Worm (Caenorhabditis elegans) whole organism, L4 larva: ENCODE data around the gene add-2.

Experiments used
- F10B5.3 ChIP-seq: sonication (generic microtip); optimal IDR thresholded peaks from 2 replicates; lab custom pipeline; 2016; ENCODE audit warnings: mild to moderate bottlenecking, missing genetic modification characterization, missing compliant biosample characterization
- F26F4.8 ChIP-seq: fragments of 200-800 bp; sonication (Bioruptor generic); conservative IDR thresholded peaks from 2 replicates; pipeline ENCODE4 v1.3.6; 2022; ENCODE audit warnings: missing genetic modification characterization, missing compliant biosample characterization
- Y48G9A.11 ChIP-seq: fragments of 200-800 bp; sonication (Bioruptor generic); IDR thresholded peaks from 2 replicates; pipeline ENCODE4 v1.3.6; 2022; ENCODE audit warnings: missing genetic modification reagents, missing genetic modification characterization, missing compliant biosample characterization
- ZK337.2 ChIP-seq: fragments of 200-800 bp; sonication (Bioruptor generic); IDR thresholded peaks from 2 replicates; pipeline ENCODE4 v1.3.6; 2022; ENCODE audit warnings: missing genetic modification reagents, missing genetic modification characterization, missing compliant biosample characterization
- aha-1 ChIP-seq: fragments of 150-350 bp; peaks from one replicate; lab custom pipeline; 2014; ENCODE audit warnings: missing biosample characterization, missing genetic modification characterization
- ama-1 ChIP-seq: fragments of 150-350 bp; optimal IDR thresholded peaks from 2 replicates; lab custom pipeline; 2014; ENCODE audit warnings: inconsistent platforms, mixed read lengths
- arid-1 ChIP-seq: fragments of 200-800 bp; sonication (Bioruptor generic); conservative IDR thresholded peaks from 2 replicates; pipeline ENCODE4 v1.3.6; 2022; ENCODE audit warnings: missing genetic modification reagents, missing genetic modification characterization, missing compliant biosample characterization
- ceh-20 ChIP-seq: fragments of 200-800 bp; sonication (Bioruptor generic); IDR thresholded peaks from 2 replicates; pipeline ENCODE4 v1.3.6; 2022; ENCODE audit warnings: missing genetic modification reagents, missing genetic modification characterization, missing compliant biosample characterization
- ceh-28 ChIP-seq: fragments of 150-350 bp; optimal IDR thresholded peaks from 2 replicates; lab custom pipeline; 2014; ENCODE audit warnings: missing biosample characterization, missing genetic modification reagents, missing genetic modification characterization
- ceh-62 ChIP-seq: sonication (generic microtip); optimal IDR thresholded peaks from 2 replicates; lab custom pipeline; 2017; ENCODE audit warnings: missing biosample characterization, missing genetic modification characterization
- ceh-82 ChIP-seq: sonication (generic microtip); optimal IDR thresholded peaks from 2 replicates; lab custom pipeline; 2017; ENCODE audit warnings: missing biosample characterization, missing genetic modification characterization
- ces-1 ChIP-seq: fragments of 150-350 bp; sonication (generic microtip); optimal IDR thresholded peaks from 4 replicates; lab custom pipeline; 2014; ENCODE audit warnings: missing biosample characterization, missing genetic modification reagents, missing genetic modification characterization
- daf-19 ChIP-seq: fragments of 200-800 bp; sonication (Bioruptor generic); conservative IDR thresholded peaks from 2 replicates; pipeline ENCODE4 v1.3.6; 2022; ENCODE audit warnings: missing genetic modification characterization, missing compliant biosample characterization
- daf-8 ChIP-seq: fragments of 200-800 bp; sonication (Bioruptor generic); IDR thresholded peaks from 2 replicates; pipeline ENCODE4 v1.3.6; 2022; ENCODE audit warnings: missing genetic modification characterization, missing compliant biosample characterization
- dmd-6 ChIP-seq: fragments of 200-800 bp; sonication (Bioruptor generic); IDR thresholded peaks from 2 replicates; pipeline ENCODE4 v1.3.6; 2022; ENCODE audit warnings: missing genetic modification reagents, missing genetic modification characterization, missing compliant biosample characterization
- duxl-1 ChIP-seq: sonication (generic microtip); optimal IDR thresholded peaks from 2 replicates; lab custom pipeline; 2016; ENCODE audit warnings: mild to moderate bottlenecking, missing genetic modification characterization, moderate library complexity, missing compliant biosample characterization; ENCODE audit not compliant: poor library complexity
- gei-8 ChIP-seq: fragments of 200-800 bp; sonication (Bioruptor generic); optimal IDR thresholded peaks from 2 replicates; lab custom pipeline; 2018; ENCODE audit warnings: mild to moderate bottlenecking, missing genetic modification characterization, missing compliant biosample characterization
- hif-1 ChIP-seq, 2 experiments: sonication (generic microtip); optimal IDR thresholded peaks; 2 replicates each; lab custom pipeline; 2016 to 2017; ENCODE audit warnings: missing compliant biosample characterization in 2 of 2, missing genetic modification characterization in 2 of 2, missing genetic modification reagents in 2 of 2, missing genotype in 2 of 2, mild to moderate bottlenecking in 1 of 2
- hlh-11 ChIP-seq: fragments of 200-800 bp; sonication (Bioruptor generic); optimal IDR thresholded peaks from 2 replicates; lab custom pipeline; 2018; ENCODE audit warnings: mild to moderate bottlenecking, missing genetic modification characterization, missing compliant biosample characterization
- jun-1 ChIP-seq: fragments of 150-350 bp; optimal IDR thresholded peaks from 2 replicates; lab custom pipeline; 2014; ENCODE audit warnings: missing biosample characterization, missing genetic modification reagents, missing genetic modification characterization
- lin-1 ChIP-seq: fragments of 200-800 bp; sonication (Bioruptor generic); IDR thresholded peaks from 2 replicates; pipeline ENCODE4 v1.3.6; 2022; ENCODE audit warnings: missing genetic modification reagents, missing genetic modification characterization, missing compliant biosample characterization
- lin-29 ChIP-seq: fragments of 200-800 bp; sonication (Bioruptor generic); IDR thresholded peaks from 2 replicates; pipeline ENCODE4 v1.3.6; 2022; ENCODE audit warnings: missing genetic modification reagents, missing genetic modification characterization, missing compliant biosample characterization
- lin-39 ChIP-seq: fragments of 150-350 bp; optimal IDR thresholded peaks from 2 replicates; lab custom pipeline; 2014; ENCODE audit warnings: missing biosample characterization, missing genetic modification reagents, missing genetic modification characterization
- lir-3 ChIP-seq: sonication (generic microtip); optimal IDR thresholded peaks from 2 replicates; lab custom pipeline; 2016; ENCODE audit warnings: mild to moderate bottlenecking, missing genetic modification characterization, missing compliant biosample characterization
- mdt-29 ChIP-seq: fragments of 200-800 bp; sonication (Bioruptor generic); IDR thresholded peaks from 2 replicates; pipeline ENCODE4 v1.3.6; 2022; ENCODE audit warnings: missing genetic modification reagents, missing genetic modification characterization, missing compliant biosample characterization
- mes-2 ChIP-seq: sonication (generic microtip); optimal IDR thresholded peaks from 2 replicates; lab custom pipeline; 2016; ENCODE audit warnings: missing genotype, mild to moderate bottlenecking, missing genetic modification characterization, missing compliant biosample characterization; ENCODE audit not compliant: poor library complexity, severe bottlenecking
- nhr-10 ChIP-seq: fragments of 150-350 bp; optimal IDR thresholded peaks from 2 replicates; lab custom pipeline; 2014; ENCODE audit warnings: missing biosample characterization, missing genetic modification characterization
- nhr-102 ChIP-seq: sonication (generic microtip); optimal IDR thresholded peaks from 2 replicates; lab custom pipeline; 2016; ENCODE audit warnings: mild to moderate bottlenecking, missing genetic modification characterization, moderate library complexity, missing compliant biosample characterization
- nhr-25 ChIP-seq: sonication (generic microtip); optimal IDR thresholded peaks from 2 replicates; lab custom pipeline; 2017; ENCODE audit warnings: missing genetic modification characterization, mild to moderate bottlenecking, missing compliant biosample characterization, antibody characterized with exemption, moderate library complexity, borderline replicate concordance; ENCODE audit not compliant: insufficient read depth
- nhr-42 ChIP-seq: fragments of 200-800 bp; sonication (Bioruptor generic); IDR thresholded peaks from 2 replicates; pipeline ENCODE4 v1.3.6; 2022; ENCODE audit warnings: missing genetic modification characterization, missing compliant biosample characterization
- nhr-76 ChIP-seq: fragments of 150-350 bp; optimal IDR thresholded peaks from 2 replicates; lab custom pipeline; 2014; ENCODE audit warnings: missing biosample characterization, missing genetic modification characterization
- pqm-1 ChIP-seq: sonication (generic microtip); optimal IDR thresholded peaks from 2 replicates; lab custom pipeline; 2017; ENCODE audit warnings: missing biosample characterization, missing genetic modification characterization
- skn-1 ChIP-seq: fragments of 150-350 bp; optimal IDR thresholded peaks from 2 replicates; lab custom pipeline; 2014; ENCODE audit warnings: missing biosample characterization, missing genetic modification characterization
- spr-3 ChIP-seq: fragments of 200-800 bp; sonication (Bioruptor generic); optimal IDR thresholded peaks from 2 replicates; lab custom pipeline; 2018; ENCODE audit warnings: mild to moderate bottlenecking, missing genetic modification characterization, missing compliant biosample characterization
- tag-97 ChIP-seq: fragments of 200-800 bp; sonication (Bioruptor generic); IDR thresholded peaks from 2 replicates; pipeline ENCODE4 v1.3.6; 2022; ENCODE audit warnings: missing genetic modification characterization, missing compliant biosample characterization
- tra-1 ChIP-seq: fragments of 200-800 bp; sonication (Bioruptor generic); IDR thresholded peaks from 2 replicates; pipeline ENCODE4 v1.3.6; 2022; ENCODE audit warnings: missing genetic modification reagents, missing genetic modification characterization, missing compliant biosample characterization
- unc-62 ChIP-seq, 3 experiments: fragments of 150-350 bp in 1 of 3; sonication (generic microtip); optimal IDR thresholded peaks in 2 of 3; peaks in 1 of 3; 1 replicate in 1 of 3; 2 replicates in 2 of 3; lab custom pipeline; 2014 to 2017; ENCODE audit warnings: missing biosample characterization in 3 of 3, missing genetic modification characterization in 3 of 3, missing genetic modification reagents in 3 of 3, missing genotype in 1 of 3
- zag-1 ChIP-seq: fragments of 150-350 bp; optimal IDR thresholded peaks from 2 replicates; lab custom pipeline; 2014; ENCODE audit warnings: missing biosample characterization, missing genetic modification characterization
- zfp-2 ChIP-seq: sonication (generic microtip); optimal IDR thresholded peaks from 2 replicates; lab custom pipeline; 2016; ENCODE audit warnings: mild to moderate bottlenecking, missing genetic modification characterization, missing compliant biosample characterization
- zip-2 ChIP-seq: fragments of 150-350 bp; optimal IDR thresholded peaks from 2 replicates; lab custom pipeline; 2014; ENCODE audit warnings: missing biosample characterization, missing genetic modification characterization

Gene add-2

ce11 chrV:12001747-12002456, 11.3 kb downstream of the add-2 start, which contains the start of gene gcy-33 (continued):
- TF ChIP-seq ceh-20 (GFP tag; lab: Robert Waterston, UW): peak; percentile 73
- peak; percentile 92 for TF ChIP-seq nhr-102 (tag; lab: Kevin White, UChicago)
- TF ChIP-seq F10B5.3 (tag; lab: Kevin White, UChicago): peak; percentile 37
- peak; percentile 84 for TF ChIP-seq hlh-11 (tag; lab: Kevin White, UChicago)
- peak; percentile 82 for TF ChIP-seq nhr-25 (tag; lab: Kevin White, UChicago)
- TF ChIP-seq Y48G9A.11 (GFP tag; lab: Robert Waterston, UW): peak; percentile 82
- TF ChIP-seq daf-19 (GFP tag; lab: Robert Waterston, UW): peak; percentile 84
- TF ChIP-seq lin-1 (GFP tag; lab: Robert Waterston, UW): peak; percentile 96
- no peak for TF ChIP-seq daf-8
- TF ChIP-seq spr-3: peak; percentile 80
- peak; percentile 77 for TF ChIP-seq tra-1
- no peak for TF ChIP-seq ZK337.2 (GFP tag; lab: Robert Waterston, UW)
- TF ChIP-seq skn-1 (tag; lab: Kevin White, UChicago): no peak
- TF ChIP-seq jun-1 (tag; lab: Kevin White, UChicago): peak; percentile 12
- TF ChIP-seq nhr-76 (tag; lab: Kevin White, UChicago): no peak
- peak; percentile 20; the same call in 1 of the 2 replicates for TF ChIP-seq lin-29 (GFP tag; lab: Robert Waterston, UW)
- no peak for TF ChIP-seq ceh-62 (tag; lab: Kevin White, UChicago)
- TF ChIP-seq dmd-6 (GFP tag; lab: Robert Waterston, UW): peak; percentile 89
- TF ChIP-seq nhr-10 (tag; lab: Kevin White, UChicago): peak; percentile 78
- TF ChIP-seq gei-8 (GFP tag; lab: Kevin White, UChicago): peak; percentile 92
- no peak for TF ChIP-seq ces-1 (GFP tag; lab: Kevin White, UChicago)
- TF ChIP-seq pqm-1 (tag; lab: Kevin White, UChicago): no peak
- peak; percentile 93 for TF ChIP-seq duxl-1 (tag; lab: Kevin White, UChicago)
- no peak for TF ChIP-seq ceh-82 (tag; lab: Kevin White, UChicago)
- peak; percentile 77 for TF ChIP-seq nhr-42 (GFP tag; lab: Robert Waterston, UW)
- no peak for TF ChIP-seq tag-97
- peak; percentile 89 for TF ChIP-seq mdt-29 (GFP tag; lab: Robert Waterston, UW)
- peak; percentile 87 for TF ChIP-seq arid-1 (GFP tag; lab: Robert Waterston, UW)
- peak; percentile 88 for TF ChIP-seq mes-2 (tag; lab: Kevin White, UChicago)
- no peak for TF ChIP-seq zag-1 (tag; lab: Kevin White, UChicago)
- TF ChIP-seq lin-39 (tag; lab: Kevin White, UChicago): no peak
- TF ChIP-seq hif-1 (tag; optimal IDR thresholded peaks at IDR 0.05; lab: Kevin White, UChicago): peak; percentile 11 to 64
- TF ChIP-seq ama-1: no peak
- TF ChIP-seq zip-2 (tag; lab: Kevin White, UChicago): peak; percentile 75
- peak in 1 of 2 experiments; percentile 51 for TF ChIP-seq unc-62 (GFP tag; optimal IDR thresholded peaks at IDR 0.05 in 1 of 2; lab: Kevin White, UChicago)
- TF ChIP-seq unc-62 (tag; optimal IDR thresholded peaks at IDR 0.05; lab: Kevin White, UChicago): no peak
- TF ChIP-seq F26F4.8 (GFP tag; lab: Robert Waterston, UW): peak; percentile 83
- peak; percentile 75 for TF ChIP-seq lir-3 (tag; lab: Kevin White, UChicago)
- TF ChIP-seq ceh-28 (tag; lab: Kevin White, UChicago): no peak

- TF ChIP-seq aha-1 (tag; lab: Kevin White, UChicago): peak; percentile 66
- TF ChIP-seq zfp-2 (tag; lab: Kevin White, UChicago): no peak
Observed at ce11 chrV:11997403-11997802, 15.8 kb downstream of the add-2 start.
